Worm (Caenorhabditis elegans) whole organism, L2 larva: ENCODE results near the gene srbc-84.

ENCODE experiments used
- F13H6.1 ChIP-seq: sonication (generic microtip); optimal IDR thresholded peaks from 2 replicates; lab custom pipeline; 2016; ENCODE audit warnings: missing genetic modification characterization, missing compliant biosample characterization
- ama-1 ChIP-seq: fragments of 150-350 bp; optimal IDR thresholded peaks from 2 replicates; lab custom pipeline; 2018; ENCODE audit warnings: inconsistent platforms
- dmd-4 ChIP-seq: sonication (generic microtip); optimal IDR thresholded peaks from 2 replicates; lab custom pipeline; 2017; ENCODE audit warnings: missing biosample characterization, missing genetic modification characterization
- lin-11 ChIP-seq: fragments of 150-350 bp; sonication (generic microtip); optimal IDR thresholded peaks from 2 replicates; lab custom pipeline; 2014; ENCODE audit warnings: missing biosample characterization, missing genetic modification characterization, inconsistent platforms, mixed read lengths
- nhr-23 ChIP-seq: fragments of 150-350 bp; optimal IDR thresholded peaks from 2 replicates; lab custom pipeline; 2014; ENCODE audit warnings: missing biosample characterization, missing genetic modification reagents, missing genetic modification characterization
- nhr-237 ChIP-seq: fragments of 150-350 bp; optimal IDR thresholded peaks from 2 replicates; lab custom pipeline; 2014; ENCODE audit warnings: missing biosample characterization, missing genetic modification characterization
- nhr-77 ChIP-seq: fragments of 150-350 bp; optimal IDR thresholded peaks from 2 replicates; lab custom pipeline; 2014; ENCODE audit warnings: missing biosample characterization, missing genetic modification characterization
- unc-62 ChIP-seq: fragments of 150-350 bp; optimal IDR thresholded peaks from 2 replicates; lab custom pipeline; 2014; ENCODE audit warnings: missing biosample characterization, missing genetic modification reagents, missing genetic modification characterization
- ztf-4 ChIP-seq: fragments of 150-350 bp; optimal IDR thresholded peaks from 2 replicates; lab custom pipeline; 2014; ENCODE audit warnings: missing biosample characterization, missing genetic modification characterization

- TF ChIP-seq nhr-237 (tag; lab: Kevin White, UChicago) = no peak
- no peak for TF ChIP-seq unc-62 (GFP tag; lab: Kevin White, UChicago)
- TF ChIP-seq dmd-4 = no peak
- no peak for TF ChIP-seq lin-11 (tag; lab: Kevin White, UChicago)
- TF ChIP-seq ztf-4 (tag; lab: Kevin White, UChicago) = no peak
- no peak for TF ChIP-seq nhr-77
- TF ChIP-seq F13H6.1 (tag; lab: Kevin White, UChicago) = no peak
- no peak for TF ChIP-seq ama-1 (lab: Kevin White, UChicago)
- no peak for TF ChIP-seq nhr-23
Observed at ce11 chrV:16285794-16286193, 13.0 kb upstream of the srbc-84 start, which contains the start of gene F28G4.4.
